Worm (Caenorhabditis elegans) whole organism, young adult: ENCODE results near the gene comt-5.

ENCODE experiments used
- F57C9.4 ChIP-seq: sonication (generic microtip); optimal IDR thresholded peaks from 2 replicates; lab custom pipeline; 2017; ENCODE audit warnings: mild to moderate bottlenecking, missing genetic modification characterization, missing compliant biosample characterization
- Y53G8AR.9 ChIP-seq: fragments of 200-800 bp; sonication (Bioruptor generic); conservative IDR thresholded peaks from 2 replicates; pipeline ENCODE4 v1.3.6; 2022; ENCODE audit warnings: missing genetic modification reagents, missing genetic modification characterization, missing compliant biosample characterization
- chd-7 ChIP-seq: sonication (generic microtip); optimal IDR thresholded peaks from 2 replicates; lab custom pipeline; 2016; ENCODE audit warnings: mild to moderate bottlenecking, missing genetic modification characterization, moderate library complexity, missing compliant biosample characterization
- dox-1 ChIP-seq: fragments of 200-800 bp; sonication (Bioruptor generic); IDR thresholded peaks from 2 replicates; pipeline ENCODE4 v1.3.6; 2022; ENCODE audit warnings: missing genetic modification reagents, missing genetic modification characterization, missing compliant biosample characterization
- ets-4 ChIP-seq: fragments of 200-800 bp; sonication (Bioruptor generic); optimal IDR thresholded peaks from 2 replicates; lab custom pipeline; 2018; ENCODE audit warnings: mild to moderate bottlenecking, missing genetic modification characterization, missing compliant biosample characterization
- gei-17 ChIP-seq: fragments of 200-800 bp; sonication (Bioruptor generic); optimal IDR thresholded peaks from 2 replicates; lab custom pipeline; 2018; ENCODE audit warnings: mild to moderate bottlenecking, missing genetic modification characterization, missing compliant biosample characterization
- hrde-1 ChIP-seq: sonication (generic microtip); optimal IDR thresholded peaks from 2 replicates; lab custom pipeline; 2016; ENCODE audit warnings: missing genetic modification characterization, mild to moderate bottlenecking, missing compliant biosample characterization, moderate library complexity, missing genotype, missing genetic modification reagents, borderline replicate concordance
- lir-1 ChIP-seq: fragments of 200-800 bp; sonication (Bioruptor generic); conservative IDR thresholded peaks from 2 replicates; pipeline ENCODE4 v1.3.6; 2022; ENCODE audit warnings: missing genetic modification reagents, missing genetic modification characterization, missing compliant biosample characterization
- madf-8 ChIP-seq: fragments of 200-800 bp; sonication (Bioruptor generic); conservative IDR thresholded peaks from 2 replicates; pipeline ENCODE4 v1.3.6; 2022; ENCODE audit warnings: missing genetic modification reagents, missing genetic modification characterization, missing compliant biosample characterization
- nhr-120 ChIP-seq: fragments of 200-800 bp; sonication (Bioruptor generic); IDR thresholded peaks from 2 replicates; pipeline ENCODE4 v1.3.6; 2022; ENCODE audit warnings: missing genetic modification characterization, missing compliant biosample characterization

DNA sequence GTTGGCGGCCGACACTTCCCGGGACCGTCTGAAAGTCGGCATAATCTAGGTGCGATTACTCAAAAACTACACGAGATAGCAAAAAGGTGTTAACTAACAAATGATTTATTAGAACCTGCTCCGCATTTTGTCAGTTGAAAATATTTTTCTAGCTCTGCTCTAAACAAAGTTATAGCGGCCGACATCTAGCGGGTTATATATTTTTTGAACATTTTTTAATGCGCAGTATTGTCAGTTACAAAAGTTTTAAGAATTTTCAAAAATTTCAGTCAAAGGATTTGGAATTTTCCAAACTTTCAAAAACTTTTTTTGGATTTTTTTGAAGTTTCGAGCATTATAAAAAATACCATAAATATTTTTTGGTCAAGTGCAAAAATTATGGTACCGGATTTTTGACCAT is 27.9 kb upstream of the comt-5 start:
- TF ChIP-seq chd-7 (no peak), lir-1 (GFP tag; lab: Robert Waterston, UW) (no peak), gei-17 (GFP tag; lab: Kevin White, UChicago) (no peak), F57C9.4 (tag; lab: Kevin White, UChicago) (no peak), dox-1 (no peak), ets-4 (GFP tag; lab: Kevin White, UChicago) (no peak), Y53G8AR.9 (GFP tag; lab: Robert Waterston, UW) (no peak), madf-8 (GFP tag; lab: Robert Waterston, UW) (no peak), hrde-1 (tag; lab: Kevin White, UChicago) (no peak), nhr-120 (GFP tag; lab: Robert Waterston, UW) (no peak)
